Worm (Caenorhabditis elegans): ENCODE results near the gene str-160.

ce11 chrV:1731918-1732317 is 2.8 kb upstream of the str-160 start, which contains the start of gene gst-21:
- TF ChIP-seq nhr-28 (tag; optimal IDR thresholded peaks at IDR 0.05): no peak
- no peak for TF ChIP-seq unc-62 (GFP tag; optimal IDR thresholded peaks at IDR 0.05)
- no peak for TF ChIP-seq nhr-12 (tag; optimal IDR thresholded peaks at IDR 0.05)
- TF ChIP-seq snpc-4 (tag; optimal IDR thresholded peaks at IDR 0.05): no peak
- no peak for TF ChIP-seq mls-2 (tag; optimal IDR thresholded peaks at IDR 0.05)
- TF ChIP-seq ztf-11 (tag; optimal IDR thresholded peaks at IDR 0.05): no peak
- no peak for TF ChIP-seq pha-4 (tag; optimal IDR thresholded peaks at IDR 0.05)
- no peak for TF ChIP-seq elt-1 (tag; optimal IDR thresholded peaks at IDR 0.05; ENCODE audit: borderline replicate concordance, insufficient read depth)

Measured in whole organism, mixed stage, embryonic.